Worm (Caenorhabditis elegans): ENCODE data around the gene cnc-10.
A peak's percentile ranks its signal among the peaks of the same experiment; 100 is the strongest.

Gene cnc-10

ce11 chrV:11228653-11229173 is 45.7 kb downstream of the cnc-10 start, which contains the start of gene pqn-70:
Gene pqn-70, minus strand, starts transcription at chrV:11228703.
- TF ChIP-seq nhr-41 (GFP tag; IDR thresholded peaks at IDR 0.05) (no peak), nhr-111 (GFP tag; optimal IDR thresholded peaks at IDR 0.05) (no peak), lsy-2 (tag; optimal IDR thresholded peaks at IDR 0.05) (peak; percentile 71 to 91), mdl-1 (tag; optimal IDR thresholded peaks at IDR 0.05) (peak; percentile 16 to 73), unc-130 (GFP tag; optimal IDR thresholded peaks at IDR 0.05) (peak; percentile 65), F37D6.2 (tag; optimal IDR thresholded peaks at IDR 0.05) (peak; percentile 49), rbr-2 (tag; optimal IDR thresholded peaks at IDR 0.05) (peak; percentile 79), lin-13 (GFP tag; optimal IDR thresholded peaks at IDR 0.05) (peak; percentile 75), ZK546.5 (tag; optimal IDR thresholded peaks at IDR 0.05) (no peak), aha-1 (tag) (no peak), pha-4 (GFP tag; IDR thresholded peaks at IDR 0.05) (peak; percentile 44; the same call in 1 of the 2 replicates), pha-4 (tag; optimal IDR thresholded peaks at IDR 0.05) (no peak), ceh-44 (GFP tag; IDR thresholded peaks at IDR 0.05) (peak; percentile 65; the same call in 1 of the 2 replicates), spr-1 (tag; optimal IDR thresholded peaks at IDR 0.05) (peak; percentile 59), ceh-28 (tag; optimal IDR thresholded peaks at IDR 0.05) (peak; percentile 76), nhr-77 (tag; optimal IDR thresholded peaks at IDR 0.05) (peak; percentile 59), tag-97 (GFP tag; IDR thresholded peaks at IDR 0.05) (no peak), set-16 (GFP tag; IDR thresholded peaks at IDR 0.05) (no peak), snpc-4 (tag; optimal IDR thresholded peaks at IDR 0.05) (no peak), mdt-29 (GFP tag; IDR thresholded peaks at IDR 0.05) (no peak), T26A8.4 (GFP tag; IDR thresholded peaks at IDR 0.05) (peak; percentile 71; the same call in 1 of the 2 replicates), mep-1 (tag; optimal IDR thresholded peaks at IDR 0.05) (peak; percentile 92), zfp-2 (tag; optimal IDR thresholded peaks at IDR 0.05) (no peak), F10B5.3 (tag; optimal IDR thresholded peaks at IDR 0.05) (no peak), Y48G9A.11 (GFP tag; IDR thresholded peaks at IDR 0.05) (no peak), ceh-62 (tag; optimal IDR thresholded peaks at IDR 0.05) (no peak), egl-43 (GFP tag; IDR thresholded peaks at IDR 0.05) (peak; percentile 67; the same call in 1 of the 2 replicates), daf-16 (GFP tag; optimal IDR thresholded peaks at IDR 0.05) (no peak), daf-16 (tag; optimal IDR thresholded peaks at IDR 0.05) (peak; percentile 3), dmd-8 (GFP tag; IDR thresholded peaks at IDR 0.05) (no peak), lin-39 (tag; optimal IDR thresholded peaks at IDR 0.05) (no peak), ceh-20 (GFP tag; IDR thresholded peaks at IDR 0.05) (peak; percentile 55; the same call in 1 of the 2 replicates), php-3 (GFP tag; IDR thresholded peaks at IDR 0.05) (no peak), D1046.2 (GFP tag; IDR thresholded peaks at IDR 0.05) (no peak), unc-62 (GFP tag; optimal IDR thresholded peaks at IDR 0.05 in 1 of 2) (peak in 1 of 2 experiments; percentile 2), unc-62 (tag; optimal IDR thresholded peaks at IDR 0.05) (no peak), attf-4 (tag; optimal IDR thresholded peaks at IDR 0.05) (no peak), ceh-82 (tag; optimal IDR thresholded peaks at IDR 0.05) (no peak), daf-8 (GFP tag; IDR thresholded peaks at IDR 0.05) (no peak), arid-1 (GFP tag; conservative IDR thresholded peaks at IDR 0.05) (peak; percentile 81), ztf-11 (tag; optimal IDR thresholded peaks at IDR 0.05) (no peak), zip-11 (GFP tag; IDR thresholded peaks at IDR 0.05) (no peak), daf-19 (GFP tag; conservative IDR thresholded peaks at IDR 0.05) (no peak), jun-1 (tag; optimal IDR thresholded peaks at IDR 0.05) (peak; percentile 11), ceh-32 (tag; optimal IDR thresholded peaks at IDR 0.05; ENCODE audit: poor library complexity) (no peak), ctbp-1 (GFP tag; IDR thresholded peaks at IDR 0.05) (peak; percentile 59; the same call in 1 of the 2 replicates), dpl-1 (GFP tag; optimal IDR thresholded peaks at IDR 0.05) (peak; percentile 76), nhr-48 (tag; optimal IDR thresholded peaks at IDR 0.05) (peak; percentile 60), nhr-10 (tag; optimal IDR thresholded peaks at IDR 0.05) (no peak), nhr-6 (tag; optimal IDR thresholded peaks at IDR 0.05) (peak; percentile 76), egl-27 (tag; optimal IDR thresholded peaks at IDR 0.05) (no peak), hmg-1.1 (GFP tag; IDR thresholded peaks at IDR 0.05) (peak; percentile 86), hlh-11 (tag; optimal IDR thresholded peaks at IDR 0.05) (peak; percentile 92)
